Fruit fly (Drosophila melanogaster) whole organism: ENCODE data around the gene RpS6.
A peak's percentile ranks its signal among the peaks of the same experiment; 100 is the strongest.

ENCODE experiments used
- CG8478 ChIP-seq: fragments of >200 bp; optimal IDR thresholded peaks from 2 replicates; lab custom pipeline; 2018; ENCODE audit warnings: inconsistent platforms
- Dll ChIP-seq: fragments of >200 bp; optimal IDR thresholded peaks from 2 replicates; lab custom pipeline; 2017
- psq ChIP-seq: fragments of >200 bp; optimal IDR thresholded peaks from 2 replicates; lab custom pipeline; 2017

- TF ChIP-seq psq, result no peak
- no peak for TF ChIP-seq Dll (lab: Kevin White, UChicago)
- peak; percentile 34 for TF ChIP-seq CG8478
These were observed 36.7 kb upstream of the RpS6 start for dm6 chrX:7937588-7938481.
